Fruit fly (Drosophila melanogaster): Measurements from ENCODE around the gene CG17350.

Gene CG17350

dm6 chr2L:19425765-19426329, 45.1 kb downstream of the CG17350 start (continued):
- TF ChIP-seq CG3032 (tag; optimal IDR thresholded peaks at IDR 0.05) (peak; percentile 57), Smox (GFP tag; optimal IDR thresholded peaks at IDR 0.05) (peak; percentile 68), CG6808 (GFP tag; optimal IDR thresholded peaks at IDR 0.05) (peak; percentile 32), CG11902 (GFP tag; optimal IDR thresholded peaks at IDR 0.05) (peak; percentile 21), achi (GFP tag; optimal IDR thresholded peaks at IDR 0.05) (peak; percentile 51), CG6163 (GFP tag; IDR thresholded peaks at IDR 0.05) (peak; percentile 71), CG11762 (GFP tag; optimal IDR thresholded peaks at IDR 0.05; ENCODE audit: insufficient read depth) (peak; percentile 28), CG34406 (GFP tag; optimal IDR thresholded peaks at IDR 0.05) (peak; percentile 52), svp (GFP tag) (peak; percentile 76), eg (GFP tag; IDR thresholded peaks at IDR 0.05) (peak; percentile 59), CG32006 (GFP tag; optimal IDR thresholded peaks at IDR 0.05) (peak; percentile 48), CG11294 (GFP tag; IDR thresholded peaks at IDR 0.05) (no peak), topi (GFP tag; optimal IDR thresholded peaks at IDR 0.05) (peak; percentile 58)

DNA sequence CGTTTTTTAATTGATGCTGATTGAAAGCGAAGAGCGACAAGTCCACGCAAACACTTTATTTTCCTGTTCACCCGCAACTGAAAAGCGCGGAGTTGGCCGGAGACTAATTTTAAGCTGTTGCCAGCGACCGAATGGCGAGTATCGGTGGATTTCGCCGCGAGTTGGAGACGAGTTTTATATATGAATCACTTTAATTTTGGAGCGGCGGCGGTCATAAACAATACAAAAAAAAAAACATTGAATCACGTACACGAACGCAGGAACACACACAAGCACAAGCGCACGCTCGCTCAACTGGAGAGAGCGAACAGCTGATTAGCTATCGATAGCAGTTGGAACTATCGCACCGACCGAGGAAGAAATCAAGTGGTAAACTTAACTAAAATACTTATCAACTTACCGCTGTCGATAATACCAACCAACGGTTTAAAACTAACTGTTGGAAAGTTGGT, 45.6 kb downstream of the CG17350 start, which contains the start of gene Pax:
TSS of gene Pax (minus strand) at position 267 of the 452 bp plus-strand sequence.
- no peak for TF ChIP-seq fkh (GFP tag; optimal IDR thresholded peaks at IDR 0.05)
- TF ChIP-seq Smox (GFP tag; optimal IDR thresholded peaks at IDR 0.05) = no peak
- TF ChIP-seq Ets21C (GFP tag; optimal IDR thresholded peaks at IDR 0.05) = no peak
- TF ChIP-seq CG10669 (GFP tag; optimal IDR thresholded peaks at IDR 0.05) = no peak
- no peak for TF ChIP-seq cyc (GFP tag; optimal IDR thresholded peaks at IDR 0.05)
- TF ChIP-seq CG6163 (GFP tag; IDR thresholded peaks at IDR 0.05) = peak; percentile 77
- TF ChIP-seq fd85E (GFP tag; optimal IDR thresholded peaks at IDR 0.05) = no peak
- TF ChIP-seq topi (GFP tag; optimal IDR thresholded peaks at IDR 0.05) = no peak
- TF ChIP-seq CG8119 (GFP tag; IDR thresholded peaks at IDR 0.05) = peak; percentile 60; the same call in 2 of the 3 replicates
- TF ChIP-seq spab (GFP tag; optimal IDR thresholded peaks at IDR 0.05) = no peak
- no peak for TF ChIP-seq dac (GFP tag; optimal IDR thresholded peaks at IDR 0.05)
- TF ChIP-seq CG31627 (GFP tag; optimal IDR thresholded peaks at IDR 0.05) = no peak
- TF ChIP-seq CG4318 (GFP tag; optimal IDR thresholded peaks at IDR 0.05) = no peak
- no peak for TF ChIP-seq Eip93F (GFP tag; optimal IDR thresholded peaks at IDR 0.05)
- TF ChIP-seq dsx (GFP tag; optimal IDR thresholded peaks at IDR 0.05; ENCODE audit: poor library complexity, severe bottlenecking) = no peak
- TF ChIP-seq net (GFP tag; optimal IDR thresholded peaks at IDR 0.05) = peak; percentile 8
- TF ChIP-seq eg (GFP tag; IDR thresholded peaks at IDR 0.05) = peak; percentile 52; the same call in 1 of the 3 replicates
- TF ChIP-seq CG34406 (GFP tag; optimal IDR thresholded peaks at IDR 0.05) = no peak
- no peak for TF ChIP-seq Met (GFP tag; optimal IDR thresholded peaks at IDR 0.05)
- TF ChIP-seq Gug (GFP tag; IDR thresholded peaks at IDR 0.05) = no peak
- peak; percentile 16 for TF ChIP-seq CG6276 (GFP tag; optimal IDR thresholded peaks at IDR 0.05)
- no peak for TF ChIP-seq CG11902 (GFP tag; optimal IDR thresholded peaks at IDR 0.05)
- no peak for TF ChIP-seq CG8632 (GFP tag; optimal IDR thresholded peaks at IDR 0.05)
- no peak for TF ChIP-seq fd59A (GFP tag; optimal IDR thresholded peaks at IDR 0.05)
- no peak for TF ChIP-seq Lpt (GFP tag; optimal IDR thresholded peaks at IDR 0.05)
- TF ChIP-seq CG6854 (GFP tag; optimal IDR thresholded peaks at IDR 0.05) = peak; percentile 67
- peak; percentile 17 for TF ChIP-seq Eip75B (GFP tag; optimal IDR thresholded peaks at IDR 0.05)
- peak; percentile 43 for TF ChIP-seq CG9139 (GFP tag; optimal IDR thresholded peaks at IDR 0.05)
- TF ChIP-seq acj6 (GFP tag; optimal IDR thresholded peaks at IDR 0.05) = no peak
- TF ChIP-seq lz (GFP tag; optimal IDR thresholded peaks at IDR 0.05) = no peak
- peak; percentile 41 for TF ChIP-seq CG6808 (GFP tag; optimal IDR thresholded peaks at IDR 0.05)
- peak; percentile 50 to 68 for TF ChIP-seq ss (GFP tag; optimal IDR thresholded peaks at IDR 0.05)
- no peak for TF ChIP-seq svp (GFP tag)
- no peak for TF ChIP-seq CG15336 (GFP tag; IDR thresholded peaks at IDR 0.05)
- peak; percentile 43 for TF ChIP-seq CG16779 (tag; optimal IDR thresholded peaks at IDR 0.05)
- no peak for TF ChIP-seq CG6792 (GFP tag; optimal IDR thresholded peaks at IDR 0.05)
- TF ChIP-seq CG8319 (GFP tag; optimal IDR thresholded peaks at IDR 0.05) = no peak
- no peak for TF ChIP-seq vri (GFP tag; optimal IDR thresholded peaks at IDR 0.05)
- no peak for TF ChIP-seq Sox102F (GFP tag; optimal IDR thresholded peaks at IDR 0.05)
- no peak for TF ChIP-seq CG32006 (GFP tag; optimal IDR thresholded peaks at IDR 0.05)
- no peak for TF ChIP-seq CG11294 (GFP tag; IDR thresholded peaks at IDR 0.05)
- TF ChIP-seq Hr4 (GFP tag; optimal IDR thresholded peaks at IDR 0.05) = no peak
- TF ChIP-seq pdm3 (GFP tag; optimal IDR thresholded peaks at IDR 0.05) = no peak
- no peak for TF ChIP-seq CG3919 (GFP tag; optimal IDR thresholded peaks at IDR 0.05)
- no peak for TF ChIP-seq Hr39 (GFP tag; optimal IDR thresholded peaks at IDR 0.05)
- no peak for TF ChIP-seq CG11762 (GFP tag; optimal IDR thresholded peaks at IDR 0.05; ENCODE audit: insufficient read depth)

Measured in whole organism, prepupa.